Worm (Caenorhabditis elegans): ENCODE measurements around the gene unc-104.

ce11 chrII:6979646-6980045, 15.1 kb upstream of the unc-104 start, which contains the start of gene C15F1.2:
- TF ChIP-seq unc-86 (tag; optimal IDR thresholded peaks at IDR 0.05) (no peak), fkh-10 (GFP tag; optimal IDR thresholded peaks at IDR 0.05) (no peak), blmp-1 (tag; optimal IDR thresholded peaks at IDR 0.05) (peak; percentile 94), ets-5 (GFP tag; IDR thresholded peaks at IDR 0.05) (no peak), nhr-90 (tag; optimal IDR thresholded peaks at IDR 0.05; ENCODE audit: poor library complexity) (no peak), snu-23 (GFP tag; optimal IDR thresholded peaks at IDR 0.05) (no peak), ceh-82 (tag; optimal IDR thresholded peaks at IDR 0.05) (no peak), nhr-11 (tag; optimal IDR thresholded peaks at IDR 0.05) (no peak), skn-1 (tag; optimal IDR thresholded peaks at IDR 0.05) (no peak), ces-1 (GFP tag; optimal IDR thresholded peaks at IDR 0.05) (no peak)
